Fruit fly (Drosophila melanogaster): ENCODE data around the gene eg.

eg gene

dm6 chr3L:21828177-21828589 is 19.7 kb downstream of the eg start, which contains the start of gene CG32448 (continued):
- TF ChIP-seq Neu2 (GFP tag; optimal IDR thresholded peaks at IDR 0.05; ENCODE audit: borderline replicate concordance), result no peak
- peak; percentile 46 for TF ChIP-seq CG9817 (tag; optimal IDR thresholded peaks at IDR 0.05)
- TF ChIP-seq CG9876 (GFP tag; optimal IDR thresholded peaks at IDR 0.05), result peak; percentile 37
- TF ChIP-seq Aef1 (GFP tag; IDR thresholded peaks at IDR 0.05), result peak; percentile 38; the same call in 1 of the 3 replicates
- no peak for TF ChIP-seq tio (GFP tag; optimal IDR thresholded peaks at IDR 0.05)
- TF ChIP-seq otp (GFP tag; IDR thresholded peaks at IDR 0.05), result peak; percentile 58; the same call in 1 of the 3 replicates
- peak; percentile 67 for TF ChIP-seq Atf6 (GFP tag; IDR thresholded peaks at IDR 0.05)
- TF ChIP-seq CG12071 (GFP tag; optimal IDR thresholded peaks at IDR 0.05), result peak; percentile 24
- TF ChIP-seq fd102C (GFP tag; optimal IDR thresholded peaks at IDR 0.05), result no peak
- TF ChIP-seq CG2889 (GFP tag; IDR thresholded peaks at IDR 0.05), result no peak
- no peak for TF ChIP-seq pita (GFP tag; optimal IDR thresholded peaks at IDR 0.05)
- TF ChIP-seq CG13775 (GFP tag; optimal IDR thresholded peaks at IDR 0.05), result peak; percentile 46
- no peak for TF ChIP-seq Dfd (GFP tag; optimal IDR thresholded peaks at IDR 0.05)
- TF ChIP-seq BtbVII (GFP tag; optimal IDR thresholded peaks at IDR 0.05), result no peak
- peak; percentile 41 for TF ChIP-seq CG9437 (GFP tag; optimal IDR thresholded peaks at IDR 0.05)
- TF ChIP-seq CG8924 (tag; optimal IDR thresholded peaks at IDR 0.05), result peak; percentile 59
- no peak for TF ChIP-seq ro (GFP tag; IDR thresholded peaks at IDR 0.05)
- TF ChIP-seq HHEX (GFP tag; optimal IDR thresholded peaks at IDR 0.05), result peak; percentile 30
- TF ChIP-seq bsh (GFP tag; optimal IDR thresholded peaks at IDR 0.05), result peak in 1 of 2 experiments; percentile 52
- TF ChIP-seq gt (GFP tag; IDR thresholded peaks at IDR 0.05), result no peak
- peak; percentile 64 for TF ChIP-seq CG14050 (GFP tag; IDR thresholded peaks at IDR 0.05)
- TF ChIP-seq knrl (GFP tag; IDR thresholded peaks at IDR 0.05; ENCODE audit: partially characterized antibody), result 0 out of 3 replicates have a peak, but pooled peaks have one; percentile 9
- no peak for TF ChIP-seq eyg (GFP tag; optimal IDR thresholded peaks at IDR 0.05)
- peak; percentile 35 for TF ChIP-seq CG2116 (GFP tag; optimal IDR thresholded peaks at IDR 0.05)
- TF ChIP-seq luna (GFP tag; optimal IDR thresholded peaks at IDR 0.05), result no peak
- TF ChIP-seq CG17361 (GFP tag; IDR thresholded peaks at IDR 0.05), result peak; percentile 64
- TF ChIP-seq Six4 (GFP tag; optimal IDR thresholded peaks at IDR 0.05), result peak; percentile 40
- no peak for TF ChIP-seq fd3F (GFP tag; optimal IDR thresholded peaks at IDR 0.05)
- TF ChIP-seq CG6683 (GFP tag; optimal IDR thresholded peaks at IDR 0.05), result no peak
- TF ChIP-seq Ptx1 (GFP tag; IDR thresholded peaks at IDR 0.05), result peak; percentile 79
- TF ChIP-seq hbn (GFP tag; IDR thresholded peaks at IDR 0.05; ENCODE audit: partially characterized antibody), result no peak
- TF ChIP-seq CG4404 (GFP tag; IDR thresholded peaks at IDR 0.05), result peak; percentile 53
- TF ChIP-seq CG17802 (tag; optimal IDR thresholded peaks at IDR 0.05), result peak; percentile 42
- TF ChIP-seq CG30403 (GFP tag; optimal IDR thresholded peaks at IDR 0.05), result peak; percentile 73
- TF ChIP-seq p53 (GFP tag; optimal IDR thresholded peaks at IDR 0.05), result peak; percentile 1
- peak; percentile 81 for TF ChIP-seq lmd (GFP tag; IDR thresholded peaks at IDR 0.05)
- no peak for TF ChIP-seq cg (GFP tag; optimal IDR thresholded peaks at IDR 0.05)
- TF ChIP-seq Ets65A (GFP tag), result peak; percentile 96
- no peak for TF ChIP-seq CG13296 (GFP tag; optimal IDR thresholded peaks at IDR 0.05)
- TF ChIP-seq CG7928 (GFP tag; optimal IDR thresholded peaks at IDR 0.05), result no peak
- TF ChIP-seq Atf3 (GFP tag; optimal IDR thresholded peaks at IDR 0.05), result peak; percentile 45
- TF ChIP-seq Hsf (GFP tag; optimal IDR thresholded peaks at IDR 0.05), result peak; percentile 72
- peak; percentile 76 for TF ChIP-seq pho (GFP tag; optimal IDR thresholded peaks at IDR 0.05)
- no peak for TF ChIP-seq grn (GFP tag; optimal IDR thresholded peaks at IDR 0.05)
- TF ChIP-seq bab2 (GFP tag; optimal IDR thresholded peaks at IDR 0.05), result peak; percentile 71
- TF ChIP-seq CG10366 (GFP tag; IDR thresholded peaks at IDR 0.05), result peak; percentile 70
- TF ChIP-seq CG7963 (GFP tag; IDR thresholded peaks at IDR 0.05; ENCODE audit: partially characterized antibody), result no peak
- peak; percentile 45 for TF ChIP-seq CG18476 (GFP tag; optimal IDR thresholded peaks at IDR 0.05)
- peak; percentile 76 for TF ChIP-seq CG1603 (tag; optimal IDR thresholded peaks at IDR 0.05)
- TF ChIP-seq yki (optimal IDR thresholded peaks at IDR 0.05), result no peak
- TF ChIP-seq prd (optimal IDR thresholded peaks at IDR 0.05), result no peak
- peak; percentile 87 for TF ChIP-seq prd (GFP tag; IDR thresholded peaks at IDR 0.05)

All from whole organism, embryonic.